Fruit fly (Drosophila melanogaster): ENCODE results near the gene eEF2.

Gene eEF2

dm6 chr2L:21676556-21676955, 5.4 kb downstream of the eEF2 start (continued):
- TF ChIP-seq CG14667 (GFP tag; IDR thresholded peaks at IDR 0.05) (no peak), CG18262 (tag; optimal IDR thresholded peaks at IDR 0.05) (no peak), MBD-R2 (GFP tag; IDR thresholded peaks at IDR 0.05) (peak; percentile 18; the same call in 1 of the 2 replicates), pum (GFP tag; optimal IDR thresholded peaks at IDR 0.05) (no peak), toy (GFP tag; IDR thresholded peaks at IDR 0.05) (no peak), CG12769 (tag; optimal IDR thresholded peaks at IDR 0.05) (peak; percentile 50), scrt (GFP tag; optimal IDR thresholded peaks at IDR 0.05) (no peak), CG3995 (GFP tag; optimal IDR thresholded peaks at IDR 0.05) (peak; percentile 88), Dref (GFP tag; IDR thresholded peaks at IDR 0.05) (no peak), CG6683 (GFP tag; optimal IDR thresholded peaks at IDR 0.05) (no peak), unc-4 (GFP tag; IDR thresholded peaks at IDR 0.05; ENCODE audit: partially characterized antibody) (peak; percentile 37; the same call in 1 of the 2 replicates), Fer1 (GFP tag; optimal IDR thresholded peaks at IDR 0.05) (no peak), CG6854 (GFP tag; optimal IDR thresholded peaks at IDR 0.05) (no peak), CG13775 (GFP tag; optimal IDR thresholded peaks at IDR 0.05) (no peak), Atf-2 (GFP tag; optimal IDR thresholded peaks at IDR 0.05) (no peak), sens (GFP tag) (peak; percentile 70), YL-1 (GFP tag; optimal IDR thresholded peaks at IDR 0.05) (no peak), Med (GFP tag) (peak; percentile 36), CG15011 (GFP tag; optimal IDR thresholded peaks at IDR 0.05) (no peak), zfh2 (GFP tag; optimal IDR thresholded peaks at IDR 0.05) (no peak), CG11247 (GFP tag; IDR thresholded peaks at IDR 0.05) (no peak), tgo (GFP tag; IDR thresholded peaks at IDR 0.05) (no peak), mam (GFP tag; optimal IDR thresholded peaks at IDR 0.05) (no peak), GATAe (GFP tag; conservative IDR thresholded peaks at IDR 0.05) (no peak), Sox102F (GFP tag; optimal IDR thresholded peaks at IDR 0.05) (no peak), gcm2 (GFP tag; optimal IDR thresholded peaks at IDR 0.05) (no peak), lbe (GFP tag; optimal IDR thresholded peaks at IDR 0.05) (no peak), Bdp1 (GFP tag; optimal IDR thresholded peaks at IDR 0.05) (no peak), CG15479 (GFP tag; optimal IDR thresholded peaks at IDR 0.05) (no peak), Abd-B (GFP tag; optimal IDR thresholded peaks at IDR 0.05) (no peak), hth (optimal IDR thresholded peaks at IDR 0.05) (no peak), CG2120 (GFP tag; optimal IDR thresholded peaks at IDR 0.05) (no peak), tin (GFP tag; optimal IDR thresholded peaks at IDR 0.05) (no peak), da (GFP tag; optimal IDR thresholded peaks at IDR 0.05) (no peak), onecut (GFP tag; IDR thresholded peaks at IDR 0.05) (peak; percentile 86), zen (tag; optimal IDR thresholded peaks at IDR 0.05) (no peak), ind (GFP tag; optimal IDR thresholded peaks at IDR 0.05) (no peak), CG9727 (GFP tag; optimal IDR thresholded peaks at IDR 0.05) (no peak), CG13123 (GFP tag; optimal IDR thresholded peaks at IDR 0.05) (no peak), tup (GFP tag; optimal IDR thresholded peaks at IDR 0.05) (no peak), ci (GFP tag; IDR thresholded peaks at IDR 0.05) (0 out of 3 replicates have a peak, but pooled peaks have one; percentile 23), oc (tag; optimal IDR thresholded peaks at IDR 0.05) (no peak), CG8765 (GFP tag; IDR thresholded peaks at IDR 0.05) (0 out of 2 replicates have a peak, but pooled peaks have one; percentile 22), chinmo (GFP tag; IDR thresholded peaks at IDR 0.05; ENCODE audit: partially characterized antibody) (peak; percentile 89; the same call in 2 of the 4 replicates), Ptx1 (GFP tag; IDR thresholded peaks at IDR 0.05) (no peak), CG12744 (GFP tag; optimal IDR thresholded peaks at IDR 0.05) (no peak), D19A (tag; optimal IDR thresholded peaks at IDR 0.05) (no peak), dmrt99B (tag; optimal IDR thresholded peaks at IDR 0.05) (no peak), CG2678 (tag; optimal IDR thresholded peaks at IDR 0.05) (no peak), mirr (GFP tag; optimal IDR thresholded peaks at IDR 0.05) (peak; percentile 74), CG1603 (tag; optimal IDR thresholded peaks at IDR 0.05) (no peak), Pdp1 (GFP tag; optimal IDR thresholded peaks at IDR 0.05) (no peak)

Measured in whole organism, embryonic.